Worm (Caenorhabditis elegans) whole organism, L3 larva: Measurements from ENCODE around the gene C50C3.19.

Source experiments
- R02D3.7 ChIP-seq: fragments of 150-350 bp; optimal IDR thresholded peaks from 2 replicates; lab custom pipeline; 2014; ENCODE audit warnings: missing biosample characterization, missing genetic modification characterization
- ZK546.5 ChIP-seq: sonication (generic microtip); optimal IDR thresholded peaks from 2 replicates; lab custom pipeline; 2017; ENCODE audit warnings: missing biosample characterization, missing genetic modification characterization
- aly-2 ChIP-seq: fragments of 150-350 bp; optimal IDR thresholded peaks from 2 replicates; lab custom pipeline; 2014; ENCODE audit warnings: missing biosample characterization, missing genetic modification characterization
- ama-1 ChIP-seq: fragments of 150-350 bp; optimal IDR thresholded peaks from 2 replicates; lab custom pipeline; 2018
- ceh-28 ChIP-seq: fragments of 150-350 bp; optimal IDR thresholded peaks from 2 replicates; lab custom pipeline; 2014; ENCODE audit warnings: missing biosample characterization, missing genetic modification reagents, missing genetic modification characterization
- ceh-82 ChIP-seq: fragments of 150-350 bp; optimal IDR thresholded peaks from 2 replicates; lab custom pipeline; 2014; ENCODE audit warnings: missing biosample characterization, missing genetic modification characterization
- ceh-9 ChIP-seq: sonication (generic microtip); optimal IDR thresholded peaks from 2 replicates; lab custom pipeline; 2018; ENCODE audit warnings: missing biosample characterization, missing genetic modification characterization
- daf-12 ChIP-seq: fragments of 150-350 bp; optimal IDR thresholded peaks from 2 replicates; lab custom pipeline; 2014; ENCODE audit warnings: missing biosample characterization, missing genetic modification reagents, missing genetic modification characterization
- egl-27 ChIP-seq: sonication (generic microtip); optimal IDR thresholded peaks from 4 replicates; lab custom pipeline; 2017; ENCODE audit warnings: missing biosample characterization, missing genetic modification reagents, missing genetic modification characterization
- egl-5 ChIP-seq: fragments of 150-350 bp; optimal IDR thresholded peaks from 2 replicates; lab custom pipeline; 2017; ENCODE audit warnings: missing biosample characterization, missing genetic modification reagents, missing genetic modification characterization, inconsistent platforms
- elt-1 ChIP-seq: fragments of 150-350 bp; optimal IDR thresholded peaks from 2 replicates; lab custom pipeline; 2014; ENCODE audit warnings: missing biosample characterization, missing genetic modification characterization
- elt-2 ChIP-seq: sonication (generic microtip); optimal IDR thresholded peaks from 2 replicates; lab custom pipeline; 2016; ENCODE audit warnings: missing genetic modification reagents, mild to moderate bottlenecking, missing genetic modification characterization, missing compliant biosample characterization
- elt-3 ChIP-seq, 3 experiments: fragments of 150-350 bp in 1 of 3; sonication (generic microtip) in 2 of 3; optimal IDR thresholded peaks; 2 replicates in 2 of 3; 4 replicates in 1 of 3; lab custom pipeline; 2014 to 2017; ENCODE audit warnings: missing biosample characterization in 3 of 3, missing genetic modification characterization in 3 of 3
- eor-1 ChIP-seq, 2 experiments: fragments of 150-350 bp; optimal IDR thresholded peaks; 2 replicates each; lab custom pipeline; 2014 to 2018; ENCODE audit warnings: missing biosample characterization in 2 of 2, missing genetic modification characterization in 2 of 2
- fkh-10 ChIP-seq: sonication (generic microtip); optimal IDR thresholded peaks from 2 replicates; lab custom pipeline; 2017; ENCODE audit warnings: missing biosample characterization, missing genetic modification reagents, missing genetic modification characterization
- fkh-2 ChIP-seq: fragments of 150-350 bp; optimal IDR thresholded peaks from 2 replicates; lab custom pipeline; 2014; ENCODE audit warnings: missing biosample characterization, missing genetic modification reagents, missing genetic modification characterization
- fos-1 ChIP-seq: fragments of 150-350 bp; optimal IDR thresholded peaks from 2 replicates; lab custom pipeline; 2014; ENCODE audit warnings: missing biosample characterization, missing genetic modification characterization
- hmg-11 ChIP-seq: sonication (generic microtip); optimal IDR thresholded peaks from 2 replicates; lab custom pipeline; 2016; ENCODE audit warnings: missing genetic modification characterization, missing compliant biosample characterization
- lin-39 ChIP-seq: fragments of 150-350 bp; optimal IDR thresholded peaks from 2 replicates; lab custom pipeline; 2018; ENCODE audit warnings: missing biosample characterization, missing genetic modification reagents, missing genetic modification characterization
- lsy-12 ChIP-seq: sonication (generic microtip); optimal IDR thresholded peaks from 2 replicates; lab custom pipeline; 2016; ENCODE audit warnings: mild to moderate bottlenecking, missing genetic modification characterization, missing compliant biosample characterization
- mdl-1 ChIP-seq: fragments of 150-350 bp; optimal IDR thresholded peaks from 2 replicates; lab custom pipeline; 2014; ENCODE audit warnings: missing biosample characterization, missing genetic modification characterization
- mml-1 ChIP-seq: fragments of 150-350 bp; sonication (generic microtip); optimal IDR thresholded peaks from 3 replicates; lab custom pipeline; 2014; ENCODE audit warnings: missing biosample characterization, missing genetic modification characterization
- nfya-1 ChIP-seq: sonication (generic microtip); optimal IDR thresholded peaks from 2 replicates; lab custom pipeline; 2017; ENCODE audit warnings: missing genetic modification characterization, mild to moderate bottlenecking, missing compliant biosample characterization, antibody characterized with exemption, moderate library complexity; ENCODE audit not compliant: insufficient read depth
- nhr-11 ChIP-seq: fragments of 150-350 bp; optimal IDR thresholded peaks from 2 replicates; lab custom pipeline; 2014; ENCODE audit warnings: missing biosample characterization, missing genetic modification characterization
- nhr-12 ChIP-seq: fragments of 150-350 bp; optimal IDR thresholded peaks from 2 replicates; lab custom pipeline; 2014; ENCODE audit warnings: missing biosample characterization, missing genetic modification characterization
- nhr-23 ChIP-seq: fragments of 150-350 bp; optimal IDR thresholded peaks from 2 replicates; lab custom pipeline; 2014; ENCODE audit warnings: missing biosample characterization, missing genetic modification reagents, missing genetic modification characterization
- nhr-237 ChIP-seq: fragments of 150-350 bp; optimal IDR thresholded peaks from 2 replicates; lab custom pipeline; 2014; ENCODE audit warnings: missing biosample characterization, missing genetic modification characterization
- nhr-43 ChIP-seq: sonication (generic microtip); optimal IDR thresholded peaks from 2 replicates; lab custom pipeline; 2016; ENCODE audit warnings: mild to moderate bottlenecking, missing genetic modification characterization, missing compliant biosample characterization; ENCODE audit not compliant: poor library complexity, severe bottlenecking
- nhr-76 ChIP-seq: fragments of 150-350 bp; sonication (generic microtip); optimal IDR thresholded peaks from 5 replicates; lab custom pipeline; 2014; ENCODE audit warnings: missing biosample characterization, missing genetic modification characterization
- nhr-77 ChIP-seq: fragments of 150-350 bp; optimal IDR thresholded peaks from 2 replicates; lab custom pipeline; 2014; ENCODE audit warnings: missing biosample characterization, missing genetic modification characterization
- pha-4 ChIP-seq: fragments of 150-350 bp; optimal IDR thresholded peaks from 2 replicates; lab custom pipeline; 2014; ENCODE audit warnings: missing biosample characterization, missing genetic modification reagents, missing genetic modification characterization
- pqm-1 ChIP-seq: fragments of 150-350 bp; optimal IDR thresholded peaks from 2 replicates; lab custom pipeline; 2017; ENCODE audit warnings: missing biosample characterization, missing genetic modification characterization, inconsistent platforms
- sea-2 ChIP-seq: fragments of 150-350 bp; sonication (generic microtip); optimal IDR thresholded peaks from 4 replicates; lab custom pipeline; 2014; ENCODE audit warnings: missing biosample characterization, missing genetic modification reagents, missing genetic modification characterization
- skn-1 ChIP-seq: fragments of 150-350 bp; optimal IDR thresholded peaks from 2 replicates; lab custom pipeline; 2014; ENCODE audit warnings: missing biosample characterization, missing genetic modification characterization
- snpc-4 ChIP-seq: fragments of 150-350 bp; optimal IDR thresholded peaks from 2 replicates; lab custom pipeline; 2014; ENCODE audit warnings: missing biosample characterization, missing genetic modification characterization
- tbx-2 ChIP-seq: sonication (generic microtip); optimal IDR thresholded peaks from 2 replicates; lab custom pipeline; 2016; ENCODE audit warnings: mild to moderate bottlenecking, missing genetic modification characterization, missing compliant biosample characterization
- unc-39 ChIP-seq: sonication (generic microtip); optimal IDR thresholded peaks from 4 replicates; lab custom pipeline; 2017; ENCODE audit warnings: missing biosample characterization, missing genetic modification characterization
- zag-1 ChIP-seq: fragments of 150-350 bp; optimal IDR thresholded peaks from 2 replicates; lab custom pipeline; 2014; ENCODE audit warnings: missing biosample characterization, missing genetic modification characterization
- ztf-11 ChIP-seq: fragments of 150-350 bp; optimal IDR thresholded peaks from 2 replicates; lab custom pipeline; 2014; ENCODE audit warnings: missing biosample characterization, missing genetic modification characterization

Gene C50C3.19

DNA sequence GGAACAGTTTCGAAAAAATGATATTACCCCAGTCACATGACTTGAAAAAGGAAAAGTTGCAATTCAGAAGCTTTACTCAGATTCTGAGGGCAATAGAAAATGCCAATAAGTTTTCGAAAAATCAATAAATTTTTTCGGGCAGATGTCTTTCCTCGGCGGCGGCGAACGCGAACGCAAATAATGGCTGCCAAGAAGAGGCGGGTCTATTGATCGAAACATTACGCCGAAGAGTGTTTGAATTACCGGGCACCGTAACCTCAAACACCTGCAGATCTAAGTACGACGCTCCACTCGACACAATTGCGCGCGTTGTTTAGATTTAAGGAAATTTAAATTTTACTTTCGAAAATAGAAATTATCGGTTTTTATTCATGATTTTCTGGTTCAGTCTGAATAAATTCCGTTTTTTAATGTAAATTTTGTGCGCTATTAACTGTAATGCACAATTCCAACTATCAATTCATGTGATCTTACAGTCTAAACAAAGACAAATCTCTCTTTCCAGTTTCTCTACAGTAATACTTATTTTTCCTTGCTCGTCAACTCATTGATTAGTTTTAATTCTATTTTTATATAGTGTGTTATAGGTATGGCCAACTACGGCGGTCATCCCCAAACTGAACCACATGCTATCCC is 26.7 kb upstream of the C50C3.19 start, which contains the start of gene prp-8 (continued):
- TF ChIP-seq nhr-77 (no peak), nhr-237 (tag; lab: Kevin White, UChicago) (no peak), nfya-1 (tag; lab: Kevin White, UChicago) (peak; percentile 98), zag-1 (tag; lab: Kevin White, UChicago) (no peak), daf-12 (tag; lab: Kevin White, UChicago) (no peak), hmg-11 (tag; lab: Kevin White, UChicago) (peak; percentile 85), snpc-4 (tag; lab: Kevin White, UChicago) (no peak), egl-5 (peak; percentile 90), ama-1 (lab: Kevin White, UChicago) (peak; percentile 60), nhr-76 (tag; lab: Kevin White, UChicago) (no peak), lsy-12 (peak; percentile 87), pqm-1 (tag; lab: Kevin White, UChicago) (peak; percentile 52), elt-1 (tag; lab: Kevin White, UChicago) (peak; percentile 24), skn-1 (tag; lab: Kevin White, UChicago) (peak; percentile 86), tbx-2 (tag; lab: Kevin White, UChicago) (no peak), nhr-43 (tag; lab: Kevin White, UChicago) (peak; percentile 72), ceh-9 (no peak), nhr-11 (no peak), ZK546.5 (peak; percentile 81)

DNA sequence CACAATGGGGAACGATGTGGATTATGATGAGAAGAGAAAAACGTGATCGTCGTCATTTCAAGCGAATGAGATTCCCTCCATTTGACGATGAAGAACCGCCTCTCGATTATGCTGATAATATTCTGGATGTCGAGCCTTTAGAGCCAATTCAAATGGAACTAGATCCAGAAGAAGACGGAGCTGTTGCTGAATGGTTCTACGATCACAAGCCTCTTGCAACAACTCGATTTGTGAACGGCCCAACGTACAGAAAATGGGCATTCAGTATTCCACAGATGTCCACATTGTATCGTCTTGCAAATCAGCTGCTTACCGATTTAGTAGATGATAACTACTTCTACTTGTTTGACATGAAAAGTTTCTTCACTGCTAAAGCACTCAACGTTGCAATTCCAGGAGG is 25.8 kb upstream of the C50C3.19 start:
- TF ChIP-seq daf-12 (tag; lab: Kevin White, UChicago) (no peak), nhr-23 (tag; lab: Kevin White, UChicago) (no peak), ZK546.5 (no peak), ceh-28 (tag; lab: Kevin White, UChicago) (no peak), sea-2 (GFP tag; lab: Kevin White, UChicago) (no peak), eor-1 (tag; optimal IDR thresholded peaks at IDR 0.05; lab: Kevin White, UChicago) (no peak), lin-39 (tag; lab: Kevin White, UChicago) (no peak), fkh-2 (tag; lab: Kevin White, UChicago) (no peak), nfya-1 (tag; lab: Kevin White, UChicago) (no peak), aly-2 (tag; lab: Kevin White, UChicago) (no peak), elt-2 (tag; lab: Kevin White, UChicago) (no peak), pha-4 (tag; lab: Kevin White, UChicago) (no peak), mdl-1 (tag; lab: Kevin White, UChicago) (no peak), zag-1 (tag; lab: Kevin White, UChicago) (no peak), ceh-82 (tag; lab: Kevin White, UChicago) (no peak)

DNA sequence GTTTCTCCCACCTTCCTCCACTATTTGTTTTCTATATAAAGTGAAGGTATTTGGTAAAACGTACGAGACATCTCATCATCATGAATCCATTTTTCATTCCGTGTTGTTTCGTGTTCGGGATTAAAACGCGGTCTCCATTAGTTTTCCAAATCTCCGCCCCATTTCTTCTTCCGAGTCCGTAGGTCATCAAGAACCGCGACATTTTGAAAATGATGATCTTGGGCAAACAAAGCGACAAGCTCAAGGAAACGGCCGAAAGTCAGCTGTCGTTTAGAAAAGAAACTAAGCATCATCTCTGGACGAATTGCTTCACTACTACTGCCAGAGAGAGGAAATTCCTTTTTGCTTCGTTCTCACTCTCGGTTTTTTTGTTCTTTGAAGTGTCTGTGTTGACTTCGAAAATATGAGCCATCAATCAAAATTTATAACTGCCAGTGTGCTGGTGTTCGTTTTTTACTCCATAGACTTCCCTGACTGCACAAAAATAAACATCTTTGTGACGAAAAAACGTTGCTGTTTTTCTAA is 17.9 kb upstream of the C50C3.19 start:
- peak; percentile 54 for TF ChIP-seq egl-5
- no peak for TF ChIP-seq nfya-1 (tag; lab: Kevin White, UChicago)
- TF ChIP-seq lin-39 (tag; lab: Kevin White, UChicago): peak; percentile 58
- no peak for TF ChIP-seq sea-2 (GFP tag; lab: Kevin White, UChicago)

DNA sequence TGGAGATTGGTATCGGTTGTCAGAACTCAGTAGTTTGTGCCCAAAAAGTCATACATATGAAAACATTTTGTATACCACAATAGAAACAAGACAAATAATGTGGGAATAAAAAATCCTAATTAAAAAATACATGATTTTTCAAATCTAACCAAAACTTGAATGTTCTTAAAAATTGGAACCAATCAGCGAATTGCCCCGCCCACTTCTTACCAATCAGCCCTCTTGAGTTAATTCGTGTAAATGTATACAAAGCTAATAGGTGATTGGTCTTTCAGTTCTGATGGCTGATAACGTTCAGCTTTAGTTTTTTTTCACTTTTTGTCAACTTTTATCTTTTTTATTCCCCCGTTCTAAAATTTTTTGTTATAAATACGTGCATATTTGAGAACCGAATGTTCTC is 15.3 kb upstream of the C50C3.19 start:
- TF ChIP-seq nfya-1 (tag; lab: Kevin White, UChicago) (peak; percentile 86), nhr-12 (tag; lab: Kevin White, UChicago) (no peak)
- TF ChIP-seq, all 47 proteins: peak for 1

DNA sequence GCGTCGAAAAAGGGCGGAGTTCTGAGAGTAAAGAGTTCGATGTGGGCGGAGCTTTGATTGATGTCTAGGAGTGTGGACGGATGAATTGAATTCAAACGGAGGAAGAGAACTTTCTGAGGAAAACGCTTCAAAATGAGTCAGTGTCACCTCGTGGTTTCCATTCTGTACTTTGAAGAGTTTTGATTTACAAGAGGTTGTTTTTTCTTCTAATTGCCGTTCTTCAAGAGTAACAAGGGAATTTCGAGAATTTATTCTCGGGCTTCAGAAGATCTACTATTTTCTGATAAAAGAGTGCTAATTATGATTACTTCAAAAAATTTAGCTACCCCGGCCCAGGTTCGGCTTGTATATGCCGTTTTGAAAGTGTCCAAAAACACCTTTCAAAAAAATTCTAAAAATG is 14.3 kb upstream of the C50C3.19 start, which contains the start of gene C50C3.12:
TSS of gene C50C3.12 (plus strand) at position 301 of the 400 bp plus-strand sequence.
- TF ChIP-seq elt-2 (tag; lab: Kevin White, UChicago): no peak
- TF ChIP-seq mml-1 (tag; lab: Kevin White, UChicago): no peak
- no peak for TF ChIP-seq sea-2 (GFP tag; lab: Kevin White, UChicago)
- no peak for TF ChIP-seq R02D3.7 (tag; lab: Kevin White, UChicago)
- no peak for TF ChIP-seq fkh-10 (GFP tag; lab: Kevin White, UChicago)
- TF ChIP-seq elt-3 (tag; optimal IDR thresholded peaks at IDR 0.05; lab: Kevin White, UChicago): no peak
- no peak for TF ChIP-seq fos-1 (tag; lab: Kevin White, UChicago)
- no peak for TF ChIP-seq lsy-12
- no peak for TF ChIP-seq ceh-28 (tag; lab: Kevin White, UChicago)
- no peak for TF ChIP-seq ceh-82 (tag; lab: Kevin White, UChicago)
- TF ChIP-seq ceh-9: no peak
- no peak for TF ChIP-seq tbx-2 (tag; lab: Kevin White, UChicago)
- no peak for TF ChIP-seq ZK546.5
- no peak for TF ChIP-seq egl-27 (tag; lab: Kevin White, UChicago)
- TF ChIP-seq unc-39 (tag; lab: Kevin White, UChicago): no peak
- TF ChIP-seq ztf-11 (tag; lab: Kevin White, UChicago): no peak
